Fruit fly (Drosophila melanogaster): ENCODE data around the gene HIP.

HIP gene

dm6 chrX:3838648-3839047, 39.7 kb downstream of the HIP start (continued):
- TF ChIP-seq emc (GFP tag; optimal IDR thresholded peaks at IDR 0.05) (peak; percentile 45), unpg (GFP tag; optimal IDR thresholded peaks at IDR 0.05) (peak; percentile 85), CG1832 (GFP tag; optimal IDR thresholded peaks at IDR 0.05) (no peak), sob (GFP tag; IDR thresholded peaks at IDR 0.05) (peak; percentile 76), CG32532 (GFP tag; IDR thresholded peaks at IDR 0.05) (peak; percentile 87), CG6813 (GFP tag; optimal IDR thresholded peaks at IDR 0.05) (peak; percentile 80), gce (GFP tag; IDR thresholded peaks at IDR 0.05) (peak; percentile 31; the same call in 1 of the 3 replicates), CG43689 (GFP tag; IDR thresholded peaks at IDR 0.05) (no peak), seq (GFP tag; IDR thresholded peaks at IDR 0.05) (peak; percentile 80), cwo (GFP tag; optimal IDR thresholded peaks at IDR 0.05) (peak; percentile 62), Opbp (GFP tag; IDR thresholded peaks at IDR 0.05; ENCODE audit: partially characterized antibody) (no peak), luna (GFP tag; optimal IDR thresholded peaks at IDR 0.05) (no peak), knrl (GFP tag; IDR thresholded peaks at IDR 0.05; ENCODE audit: partially characterized antibody) (no peak), bigmax (GFP tag; optimal IDR thresholded peaks at IDR 0.05) (no peak), grn (GFP tag; optimal IDR thresholded peaks at IDR 0.05) (peak; percentile 5), CG33213 (GFP tag; optimal IDR thresholded peaks at IDR 0.05) (peak; percentile 76), CG11093 (GFP tag; IDR thresholded peaks at IDR 0.05) (peak; percentile 58; the same call in 2 of the 3 replicates), Dll (GFP tag; IDR thresholded peaks at IDR 0.05; ENCODE audit: partially characterized antibody) (no peak), CG12391 (tag; optimal IDR thresholded peaks at IDR 0.05) (peak; percentile 81), CG3163 (GFP tag; optimal IDR thresholded peaks at IDR 0.05) (peak; percentile 52), CG15696 (tag; optimal IDR thresholded peaks at IDR 0.05) (peak; percentile 74), CG7786 (GFP tag; optimal IDR thresholded peaks at IDR 0.05) (peak; percentile 74), CG8089 (GFP tag; optimal IDR thresholded peaks at IDR 0.05) (peak; percentile 67), Abd-B (GFP tag; optimal IDR thresholded peaks at IDR 0.05) (peak; percentile 67), CG3281 (GFP tag; optimal IDR thresholded peaks at IDR 0.05) (peak; percentile 76), CTCF (GFP tag; optimal IDR thresholded peaks at IDR 0.05) (peak; percentile 15), Sin3A (optimal IDR thresholded peaks at IDR 0.05) (no peak), CG6175 (GFP tag; IDR thresholded peaks at IDR 0.05) (0 out of 3 replicates have a peak, but pooled peaks have one; percentile 35), MTF-1 (GFP tag; optimal IDR thresholded peaks at IDR 0.05; ENCODE audit: borderline replicate concordance) (peak; percentile 75), toy (GFP tag; IDR thresholded peaks at IDR 0.05) (0 out of 2 replicates have a peak, but pooled peaks have one; percentile 39), esg (GFP tag; conservative IDR thresholded peaks at IDR 0.05) (peak; percentile 43; the same call in 1 of the 2 replicates), tgo (GFP tag; IDR thresholded peaks at IDR 0.05) (peak; percentile 82), ci (GFP tag; IDR thresholded peaks at IDR 0.05) (peak; percentile 91), CG4282 (GFP tag; optimal IDR thresholded peaks at IDR 0.05) (peak; percentile 35)

dm6 chrX:3840962-3841361, 42.0 kb downstream of the HIP start:
- TF ChIP-seq CG6175 (GFP tag; IDR thresholded peaks at IDR 0.05) (0 out of 3 replicates have a peak, but pooled peaks have one; percentile 44), lbe (GFP tag; optimal IDR thresholded peaks at IDR 0.05) (peak; percentile 70), kni (GFP tag; optimal IDR thresholded peaks at IDR 0.05) (peak; percentile 79), h (optimal IDR thresholded peaks at IDR 0.05) (no peak), CG10147 (GFP tag; optimal IDR thresholded peaks at IDR 0.05) (peak; percentile 42), CG2202 (tag; optimal IDR thresholded peaks at IDR 0.05) (no peak), CG16779 (GFP tag; IDR thresholded peaks at IDR 0.05) (no peak), Trl (optimal IDR thresholded peaks at IDR 0.05) (peak; percentile 52 to 68), Trl (GFP tag; optimal IDR thresholded peaks at IDR 0.05) (no peak), bowl (GFP tag; IDR thresholded peaks at IDR 0.05) (peak; percentile 42; the same call in 1 of the 2 replicates), Med (GFP tag) (peak; percentile 45), CG10321 (GFP tag; IDR thresholded peaks at IDR 0.05) (no peak), CG13894 (tag; optimal IDR thresholded peaks at IDR 0.05) (peak; percentile 46), wdn (GFP tag; IDR thresholded peaks at IDR 0.05) (no peak), ci (GFP tag; IDR thresholded peaks at IDR 0.05) (0 out of 3 replicates have a peak, but pooled peaks have one; percentile 46), Drgx (GFP tag; IDR thresholded peaks at IDR 0.05) (peak; percentile 47; the same call in 1 of the 2 replicates), CG10654 (GFP tag; optimal IDR thresholded peaks at IDR 0.05) (no peak), CG6254 (GFP tag; optimal IDR thresholded peaks at IDR 0.05) (no peak), CG12219 (GFP tag; optimal IDR thresholded peaks at IDR 0.05) (no peak), E2f2 (GFP tag; IDR thresholded peaks at IDR 0.05) (0 out of 2 replicates have a peak, but pooled peaks have one; percentile 13), phol (tag; optimal IDR thresholded peaks at IDR 0.05) (peak; percentile 78)
